Worm (Caenorhabditis elegans): ENCODE measurements around the gene ZK507.1.

ce11 chrIII:9114649-9115048, 13.5 kb upstream of the ZK507.1 start, which contains the start of gene ZK512.1:
- no peak for TF ChIP-seq ref-1 (GFP tag; conservative IDR thresholded peaks at IDR 0.05)
- TF ChIP-seq flt-1 (GFP tag; IDR thresholded peaks at IDR 0.05) = no peak
- no peak for TF ChIP-seq ztf-23 (GFP tag; IDR thresholded peaks at IDR 0.05)
- TF ChIP-seq cog-1 (tag; optimal IDR thresholded peaks at IDR 0.05) = no peak
- no peak for TF ChIP-seq T22C8.4 (GFP tag; IDR thresholded peaks at IDR 0.05)
- no peak for TF ChIP-seq tab-1 (GFP tag; IDR thresholded peaks at IDR 0.05)
- no peak for TF ChIP-seq klf-2 (GFP tag; conservative IDR thresholded peaks at IDR 0.05)
- no peak for TF ChIP-seq med-1 (GFP tag; optimal IDR thresholded peaks at IDR 0.05; ENCODE audit: insufficient read depth)
- no peak for TF ChIP-seq ztf-29 (GFP tag; IDR thresholded peaks at IDR 0.05)

All from whole organism, midembryonic.